Fruit fly (Drosophila melanogaster): ENCODE results near the gene CG5953.
A peak's percentile ranks its signal among the peaks of the same experiment; 100 is the strongest.

The CG5953 gene

dm6 chr2L:16500469-16500868 lies 32.2 kb downstream of the CG5953 start (continued):
- TF ChIP-seq CG18262 (tag; optimal IDR thresholded peaks at IDR 0.05) (peak; percentile 85), Hey (tag; optimal IDR thresholded peaks at IDR 0.05) (peak; percentile 35), vvl (GFP tag; IDR thresholded peaks at IDR 0.05) (peak; percentile 97), hbn (GFP tag; IDR thresholded peaks at IDR 0.05; ENCODE audit: partially characterized antibody) (no peak), MTF-1 (GFP tag; optimal IDR thresholded peaks at IDR 0.05; ENCODE audit: borderline replicate concordance) (peak; percentile 72), br (optimal IDR thresholded peaks at IDR 0.05) (no peak), nmo (GFP tag; optimal IDR thresholded peaks at IDR 0.05) (peak; percentile 90), D (optimal IDR thresholded peaks at IDR 0.05) (no peak), D (GFP tag; optimal IDR thresholded peaks at IDR 0.05) (peak; percentile 84), NfI (GFP tag; optimal IDR thresholded peaks at IDR 0.05) (peak; percentile 92), CG1024 (GFP tag; IDR thresholded peaks at IDR 0.05) (peak; percentile 78), Bdp1 (GFP tag; optimal IDR thresholded peaks at IDR 0.05) (peak; percentile 72), CG17829 (tag; optimal IDR thresholded peaks at IDR 0.05) (peak; percentile 84), tin (GFP tag; optimal IDR thresholded peaks at IDR 0.05) (peak; percentile 87), CG10654 (GFP tag; optimal IDR thresholded peaks at IDR 0.05) (peak; percentile 82), unpg (GFP tag; optimal IDR thresholded peaks at IDR 0.05) (peak; percentile 95), CG11456 (GFP tag; IDR thresholded peaks at IDR 0.05) (peak; percentile 93), sim (GFP tag; IDR thresholded peaks at IDR 0.05) (peak; percentile 87), MESR4 (GFP tag; optimal IDR thresholded peaks at IDR 0.05) (peak; percentile 46), CG17359 (tag; optimal IDR thresholded peaks at IDR 0.05) (peak; percentile 89), slbo (GFP tag; IDR thresholded peaks at IDR 0.05) (peak; percentile 93), Ada2b (GFP tag; IDR thresholded peaks at IDR 0.05) (peak; percentile 92), z (GFP tag; IDR thresholded peaks at IDR 0.05) (peak; percentile 73; the same call in 2 of the 3 replicates), CG12155 (GFP tag; optimal IDR thresholded peaks at IDR 0.05) (peak; percentile 87), CG12236 (GFP tag; optimal IDR thresholded peaks at IDR 0.05) (peak; percentile 65), gsb-n (tag; optimal IDR thresholded peaks at IDR 0.05) (peak; percentile 93), gro (GFP tag; optimal IDR thresholded peaks at IDR 0.05) (peak; percentile 76), CG5953 (GFP tag; IDR thresholded peaks at IDR 0.05) (peak; percentile 84; the same call in 1 of the 2 replicates), CG15601 (tag; optimal IDR thresholded peaks at IDR 0.05) (peak; percentile 88), crp (GFP tag; optimal IDR thresholded peaks at IDR 0.05) (peak in 1 of 2 experiments; percentile 44), CG11695 (GFP tag; IDR thresholded peaks at IDR 0.05) (peak; percentile 93), zf30C (GFP tag; optimal IDR thresholded peaks at IDR 0.05) (no peak), ATbp (GFP tag; optimal IDR thresholded peaks at IDR 0.05) (peak; percentile 93), CG8359 (GFP tag; optimal IDR thresholded peaks at IDR 0.05; ENCODE audit: borderline replicate concordance) (peak; percentile 58), hth (optimal IDR thresholded peaks at IDR 0.05) (no peak), CG9932 (GFP tag; IDR thresholded peaks at IDR 0.05) (peak; percentile 90), eyg (GFP tag; optimal IDR thresholded peaks at IDR 0.05) (peak; percentile 44), zfh1 (GFP tag; IDR thresholded peaks at IDR 0.05) (peak; percentile 96), nerfin-1 (tag; optimal IDR thresholded peaks at IDR 0.05) (peak; percentile 81), HHEX (GFP tag; optimal IDR thresholded peaks at IDR 0.05) (peak; percentile 78), sug (tag; optimal IDR thresholded peaks at IDR 0.05) (peak; percentile 79), CG18619 (GFP tag; optimal IDR thresholded peaks at IDR 0.05) (peak; percentile 87), GATAe (GFP tag; conservative IDR thresholded peaks at IDR 0.05) (0 out of 2 replicates have a peak, but pooled peaks have one; percentile 27), Rx (GFP tag; IDR thresholded peaks at IDR 0.05) (no peak), CG4404 (GFP tag; IDR thresholded peaks at IDR 0.05) (peak; percentile 93), CG1529 (GFP tag; optimal IDR thresholded peaks at IDR 0.05) (peak; percentile 89), Blimp-1 (GFP tag; optimal IDR thresholded peaks at IDR 0.05) (peak; percentile 89), da (GFP tag; optimal IDR thresholded peaks at IDR 0.05) (peak; percentile 30), CG4820 (GFP tag; optimal IDR thresholded peaks at IDR 0.05) (peak; percentile 83), ro (GFP tag; IDR thresholded peaks at IDR 0.05) (peak; percentile 57; the same call in 1 of the 2 replicates), Side (GFP tag; optimal IDR thresholded peaks at IDR 0.05) (peak; percentile 92), Ets65A (GFP tag) (peak; percentile 93)
